Worm (Caenorhabditis elegans): Measurements from ENCODE around the gene F58E1.13.

DNA sequence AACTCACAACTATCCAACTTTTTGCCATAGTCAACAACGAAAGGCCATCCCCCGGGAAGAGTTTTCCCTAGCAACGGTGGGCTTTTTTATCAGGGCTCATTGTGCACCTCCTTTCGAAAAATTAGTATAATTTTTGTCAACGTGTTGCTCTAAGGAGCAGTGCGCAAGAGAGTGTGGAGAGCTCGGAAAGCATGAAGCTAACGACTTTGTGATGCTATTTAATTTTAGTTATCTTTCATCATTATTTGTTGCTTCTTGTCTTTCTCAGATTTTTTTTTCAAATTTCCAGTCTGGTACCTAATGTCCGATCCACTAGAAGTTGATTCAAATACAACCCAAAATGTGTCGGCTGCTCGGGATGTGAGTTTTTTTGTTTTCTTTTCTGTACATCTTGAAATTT is 34.4 kb upstream of the F58E1.13 start, which contains the start of gene ceh-81:
- TF ChIP-seq lir-3 (tag; optimal IDR thresholded peaks at IDR 0.05), result no peak
- no peak for TF ChIP-seq lim-7 (GFP tag; IDR thresholded peaks at IDR 0.05)
- TF ChIP-seq ztf-11 (tag; optimal IDR thresholded peaks at IDR 0.05), result no peak

Measured in whole organism, L4 larva.